Fruit fly (Drosophila melanogaster) whole organism, embryonic: ENCODE results near the gene CG44838.

Experiments used
- Bgb ChIP-seq: fragments of 200-800 bp; sonication (Bioruptor generic); IDR thresholded peaks from 2 replicates; pipeline ENCODE4 v1.3.6; 2022; ENCODE audit warnings: missing biosample characterization, missing genetic modification characterization; ENCODE audit not compliant: partially characterized antibody
- Blimp-1 ChIP-seq: fragments of 200-800 bp; sonication (Bioruptor generic); optimal IDR thresholded peaks from 3 replicates; lab custom pipeline; 2018; ENCODE audit warnings: missing biosample characterization, missing genetic modification characterization, mild to moderate bottlenecking, moderate library complexity, missing genetic modification reagents
- CG10267 ChIP-seq: fragments of 200-800 bp; sonication (Bioruptor generic); optimal IDR thresholded peaks from 2 replicates; lab custom pipeline; 2018; ENCODE audit warnings: missing biosample characterization, mild to moderate bottlenecking, missing genetic modification characterization, moderate library complexity
- CG10274 ChIP-seq: fragments of 200-800 bp; sonication (Bioruptor generic); optimal IDR thresholded peaks from 3 replicates; lab custom pipeline; 2017; ENCODE audit warnings: missing biosample characterization, mild to moderate bottlenecking, missing genetic modification characterization
- CG10462 ChIP-seq: fragments of 200-800 bp; sonication (Bioruptor generic); optimal IDR thresholded peaks from 2 replicates; lab custom pipeline; 2016; ENCODE audit warnings: missing biosample characterization, missing genetic modification characterization
- CG11696 ChIP-seq: fragments of 200-800 bp; sonication (Bioruptor generic); IDR thresholded peaks from 2 replicates; pipeline ENCODE4 v1.3.6; 2022; ENCODE audit warnings: missing biosample characterization, missing genetic modification characterization
- CG13624 ChIP-seq: fragments of 200-800 bp; sonication (Bioruptor generic); optimal IDR thresholded peaks from 2 replicates; lab custom pipeline; 2016; ENCODE audit warnings: missing biosample characterization, missing genetic modification characterization
- CG14860 ChIP-seq: fragments of 200-800 bp; sonication (Bioruptor generic); IDR thresholded peaks from 3 replicates; pipeline ENCODE4 v1.3.6; 2022; ENCODE audit warnings: missing biosample characterization, missing genetic modification characterization; ENCODE audit not compliant: partially characterized antibody
- CG1602 ChIP-seq: fragments of 200-800 bp; sonication (Bioruptor generic); optimal IDR thresholded peaks from 3 replicates; lab custom pipeline; 2016; ENCODE audit warnings: missing biosample characterization, missing genetic modification characterization
- CG33213 ChIP-seq: fragments of 200-800 bp; sonication (Bioruptor generic); optimal IDR thresholded peaks from 3 replicates; lab custom pipeline; 2016; ENCODE audit warnings: missing biosample characterization, missing genetic modification characterization
- CG34422 ChIP-seq: fragments of 200-800 bp; sonication (Bioruptor generic); IDR thresholded peaks from 3 replicates; pipeline ENCODE4 v1.3.6; 2022; ENCODE audit warnings: missing biosample characterization, missing genetic modification characterization
- CG3726 ChIP-seq: fragments of 200-800 bp; sonication (Bioruptor generic); IDR thresholded peaks from 3 replicates; pipeline ENCODE4, ENCODE4 v1.3.6; 2022; ENCODE audit warnings: missing biosample characterization, missing genetic modification characterization
- CG4404 ChIP-seq: fragments of 200-800 bp; sonication (Bioruptor generic); IDR thresholded peaks from 2 replicates; pipeline ENCODE4 v1.3.6; 2022; ENCODE audit warnings: missing biosample characterization, missing genetic modification characterization
- CG4854 ChIP-seq: fragments of 200-800 bp; sonication (Bioruptor generic); optimal IDR thresholded peaks from 2 replicates; lab custom pipeline; 2016; ENCODE audit warnings: missing biosample characterization, missing genetic modification characterization, inconsistent platforms
- CG7372 ChIP-seq: fragments of 200-800 bp; sonication (Bioruptor generic); IDR thresholded peaks from 2 replicates; pipeline ENCODE4 v1.3.6; 2022; ENCODE audit warnings: missing biosample characterization, missing genetic modification characterization
- CG8765 ChIP-seq: fragments of 200-800 bp; sonication (Bioruptor generic); IDR thresholded peaks from 2 replicates; pipeline ENCODE4 v1.3.6; 2022; ENCODE audit warnings: missing biosample characterization, missing genetic modification characterization
- CG9609 ChIP-seq: fragments of 200-800 bp; sonication (Bioruptor generic); optimal IDR thresholded peaks from 3 replicates; lab custom pipeline; 2016; ENCODE audit warnings: missing biosample characterization, missing genetic modification characterization
- CkIIα-i1 ChIP-seq: fragments of 200-800 bp; sonication (Bioruptor generic); IDR thresholded peaks from 2 replicates; pipeline ENCODE4 v1.3.6; 2022; ENCODE audit warnings: missing biosample characterization, missing genetic modification characterization
- D ChIP-seq, 2 experiments: fragments of 200-800 bp in 1 of 2; fragments of >200 bp in 1 of 2; sonication (Bioruptor generic) in 1 of 2; optimal IDR thresholded peaks; 2 replicates in 1 of 2; 3 replicates in 1 of 2; lab custom pipeline; 2017; ENCODE audit warnings: mild to moderate bottlenecking in 1 of 2, missing biosample characterization in 1 of 2, missing genetic modification characterization in 1 of 2, missing genetic modification reagents in 1 of 2
- Dll ChIP-seq: fragments of 200-800 bp; sonication (Bioruptor generic); IDR thresholded peaks from 4 replicates; pipeline ENCODE4 v1.3.6; 2022; ENCODE audit warnings: missing biosample characterization, missing genetic modification characterization; ENCODE audit not compliant: partially characterized antibody
- Doc3 ChIP-seq: fragments of 200-800 bp; sonication (Bioruptor generic); IDR thresholded peaks from 3 replicates; pipeline ENCODE4 v1.3.6; 2022; ENCODE audit warnings: missing biosample characterization, missing genetic modification characterization; ENCODE audit not compliant: partially characterized antibody
- E2f2 ChIP-seq: fragments of 200-800 bp; sonication (Bioruptor generic); IDR thresholded peaks from 2 replicates; pipeline ENCODE4 v1.3.6; 2022; ENCODE audit warnings: missing biosample characterization, missing genetic modification characterization
- Fer3 ChIP-seq: fragments of 200-800 bp; sonication (Bioruptor generic); optimal IDR thresholded peaks from 2 replicates; lab custom pipeline; 2018; ENCODE audit warnings: missing biosample characterization, mild to moderate bottlenecking, missing genetic modification characterization, moderate library complexity
- Hmx ChIP-seq: fragments of 200-800 bp; sonication (Bioruptor generic); optimal IDR thresholded peaks from 2 replicates; lab custom pipeline; 2016; ENCODE audit warnings: missing biosample characterization, missing genetic modification characterization
- Hr39 ChIP-seq: fragments of >200 bp; optimal IDR thresholded peaks from 2 replicates; lab custom pipeline; 2017
- Lpt ChIP-seq: fragments of >200 bp; optimal IDR thresholded peaks from 2 replicates; lab custom pipeline; 2018; ENCODE audit warnings: missing biosample characterization, missing genetic modification characterization
- MTF-1 ChIP-seq: fragments of 200-800 bp; sonication (Bioruptor generic); optimal IDR thresholded peaks from 2 replicates; lab custom pipeline; 2018; ENCODE audit warnings: missing biosample characterization, mild to moderate bottlenecking, missing genetic modification characterization, borderline replicate concordance
- Mad ChIP-seq: fragments of 200-800 bp; sonication (Bioruptor generic); optimal IDR thresholded peaks from 2 replicates; lab custom pipeline; 2016; ENCODE audit warnings: missing biosample characterization, missing genetic modification characterization
- Side ChIP-seq: fragments of 200-800 bp; sonication (Bioruptor generic); optimal IDR thresholded peaks from 2 replicates; lab custom pipeline; 2016; ENCODE audit warnings: missing biosample characterization, missing genetic modification characterization
- Vsx1 ChIP-seq: fragments of 200-800 bp; sonication (Bioruptor generic); optimal IDR thresholded peaks from 2 replicates; lab custom pipeline; 2017; ENCODE audit warnings: missing biosample characterization, mild to moderate bottlenecking, missing genetic modification characterization, missing genetic modification reagents
- al ChIP-seq: fragments of 200-800 bp; sonication (Bioruptor generic); IDR thresholded peaks from 2 replicates; pipeline ENCODE4 v1.3.6; 2022; ENCODE audit warnings: missing biosample characterization, missing genetic modification characterization
- chn ChIP-seq: fragments of 200-800 bp; sonication (Bioruptor generic); optimal IDR thresholded peaks from 2 replicates; lab custom pipeline; 2016; ENCODE audit warnings: missing biosample characterization, missing genetic modification characterization
- ci ChIP-seq: fragments of 200-800 bp; sonication (Bioruptor generic); IDR thresholded peaks from 3 replicates; pipeline ENCODE4 v1.3.6; 2022; ENCODE audit warnings: missing biosample characterization, missing genetic modification characterization
- disco-r ChIP-seq: fragments of 200-800 bp; sonication (Bioruptor generic); optimal IDR thresholded peaks from 2 replicates; lab custom pipeline; 2016; ENCODE audit warnings: missing biosample characterization, missing genetic modification characterization
- emc ChIP-seq: fragments of 200-800 bp; sonication (Bioruptor generic); optimal IDR thresholded peaks from 2 replicates; lab custom pipeline; 2016; ENCODE audit warnings: missing biosample characterization, missing genetic modification characterization
- gce ChIP-seq: fragments of 200-800 bp; sonication (Bioruptor generic); IDR thresholded peaks from 3 replicates; pipeline ENCODE4 v1.3.6; 2022; ENCODE audit warnings: missing biosample characterization, missing genetic modification characterization
- kay ChIP-seq: fragments of 200-800 bp; sonication (Bioruptor generic); optimal IDR thresholded peaks from 2 replicates; lab custom pipeline; 2016; ENCODE audit warnings: missing biosample characterization, missing genetic modification characterization
- klu ChIP-seq: fragments of 200-800 bp; sonication (Bioruptor generic); IDR thresholded peaks from 2 replicates; pipeline ENCODE4 v1.3.6; 2022; ENCODE audit warnings: missing biosample characterization, missing genetic modification characterization
- lab ChIP-seq: fragments of 200-800 bp; sonication (Bioruptor generic); optimal IDR thresholded peaks from 3 replicates; lab custom pipeline; 2017; ENCODE audit warnings: missing biosample characterization, missing genetic modification characterization, mild to moderate bottlenecking, moderate library complexity, missing genetic modification reagents
- nerfin-2 ChIP-seq: fragments of 200-800 bp; sonication (Bioruptor generic); IDR thresholded peaks from 2 replicates; pipeline ENCODE4 v1.3.6; 2022; ENCODE audit warnings: missing biosample characterization, missing genetic modification characterization; ENCODE audit not compliant: partially characterized antibody
- odd ChIP-seq: fragments of 200-800 bp; sonication (Bioruptor generic); optimal IDR thresholded peaks from 2 replicates; lab custom pipeline; 2017; ENCODE audit warnings: missing biosample characterization, mild to moderate bottlenecking, missing genetic modification characterization
- p53 ChIP-seq: fragments of 200-800 bp; sonication (Bioruptor generic); optimal IDR thresholded peaks from 2 replicates; lab custom pipeline; 2016; ENCODE audit warnings: missing biosample characterization, missing genetic modification characterization
- pb ChIP-seq: fragments of 200-800 bp; sonication (Bioruptor generic); optimal IDR thresholded peaks from 3 replicates; lab custom pipeline; 2016; ENCODE audit warnings: missing biosample characterization, missing genetic modification characterization
- peb ChIP-seq: fragments of 200-800 bp; sonication (Bioruptor generic); IDR thresholded peaks from 2 replicates; pipeline ENCODE4 v1.3.6; 2022; ENCODE audit warnings: missing biosample characterization, missing genetic modification characterization
- slou ChIP-seq: fragments of 200-800 bp; sonication (Bioruptor generic); optimal IDR thresholded peaks from 3 replicates; lab custom pipeline; 2016; ENCODE audit warnings: missing biosample characterization, missing genetic modification characterization
- ssp ChIP-seq: fragments of 200-800 bp; sonication (Bioruptor generic); IDR thresholded peaks from 2 replicates; pipeline ENCODE4 v1.3.6; 2022; ENCODE audit warnings: missing biosample characterization, missing genetic modification characterization
- tap ChIP-seq: fragments of 200-800 bp; optimal IDR thresholded peaks from 3 replicates; lab custom pipeline; 2019; ENCODE audit warnings: missing biosample characterization, mild to moderate bottlenecking, missing genetic modification characterization, moderate library complexity
- wek ChIP-seq: fragments of 200-800 bp; sonication (Bioruptor generic); optimal IDR thresholded peaks from 3 replicates; lab custom pipeline; 2018; ENCODE audit warnings: missing biosample characterization, mild to moderate bottlenecking, missing genetic modification characterization, moderate library complexity
- z ChIP-seq: fragments of 200-800 bp; sonication (Bioruptor generic); IDR thresholded peaks from 3 replicates; pipeline ENCODE4 v1.3.6; 2022; ENCODE audit warnings: missing biosample characterization, missing genetic modification characterization

The CG44838 gene

DNA sequence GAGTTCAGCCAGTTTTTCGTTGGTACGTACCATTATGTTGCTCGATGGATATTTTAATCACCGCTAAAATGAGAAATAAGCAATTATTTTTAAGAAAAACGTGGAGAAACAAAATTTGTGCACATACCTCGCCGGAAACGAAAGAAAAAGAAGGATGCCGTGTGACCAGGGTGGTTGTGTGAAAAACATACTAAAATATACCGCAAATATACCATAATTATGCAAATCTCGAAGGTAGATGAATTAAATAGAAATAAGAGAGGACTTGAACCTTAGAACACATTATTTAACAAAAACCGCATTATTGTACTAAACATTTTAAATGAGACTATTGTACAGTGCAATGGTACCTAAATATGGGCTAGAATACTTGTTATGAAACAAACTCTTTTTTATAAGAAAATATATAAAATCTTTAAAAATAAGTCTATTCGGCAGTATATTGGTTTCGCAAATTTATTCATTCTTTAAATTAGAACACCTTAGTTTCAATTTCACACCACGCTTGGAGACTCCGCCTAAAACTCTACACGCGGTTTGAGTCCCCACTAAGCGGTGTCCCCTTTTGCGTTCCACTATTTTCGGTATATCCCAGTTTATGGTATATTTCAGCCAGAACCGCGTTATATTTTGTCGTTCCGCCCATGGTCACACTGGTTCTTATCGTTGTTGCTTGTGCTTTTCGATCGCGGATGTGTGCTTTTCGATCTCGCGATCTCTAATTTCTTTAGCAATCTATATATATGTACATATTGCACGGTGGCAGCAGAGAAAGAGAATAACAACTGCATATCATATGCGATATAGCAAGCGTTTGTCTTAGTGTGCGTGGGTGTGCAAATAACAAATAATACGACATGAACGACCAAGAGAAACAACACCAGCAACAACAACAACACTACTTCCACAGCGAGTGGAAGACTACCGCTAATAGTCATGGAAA, 30.9 kb upstream of the CG44838 start, which contains the start of the genes RpS17 and MTF-1 (continued):
- TF ChIP-seq chn (GFP tag; lab: Kevin White, UChicago): no peak
- TF ChIP-seq tap (tag; lab: Kevin White, UChicago): peak; percentile 26
- TF ChIP-seq CG10274 (GFP tag; lab: Kevin White, UChicago): no peak
- peak; percentile 59 for TF ChIP-seq Side (GFP tag; lab: Kevin White, UChicago)
- no peak for TF ChIP-seq nerfin-2 (GFP tag; lab: Robert Waterston, UW)
- no peak for TF ChIP-seq CG14860
- peak; percentile 24 for TF ChIP-seq Fer3 (tag; lab: Kevin White, UChicago)
- no peak for TF ChIP-seq emc (GFP tag; lab: Kevin White, UChicago)
- TF ChIP-seq p53: no peak
- peak; percentile 10 for TF ChIP-seq Mad (GFP tag; lab: Kevin White, UChicago)
- TF ChIP-seq E2f2 (GFP tag; lab: Robert Waterston, UW): peak; percentile 32; the same call in 1 of the 2 replicates
- no peak for TF ChIP-seq CG3726 (GFP tag; lab: Robert Waterston, UW)
- TF ChIP-seq Blimp-1 (GFP tag; lab: Kevin White, UChicago): no peak
- no peak for TF ChIP-seq klu (GFP tag; lab: Robert Waterston, UW)
- peak; percentile 51 for TF ChIP-seq Vsx1 (GFP tag; lab: Kevin White, UChicago)
- TF ChIP-seq slou: peak; percentile 53
- TF ChIP-seq Doc3 (GFP tag; lab: Robert Waterston, UW): no peak
- no peak for TF ChIP-seq z (GFP tag; lab: Robert Waterston, UW)
- TF ChIP-seq al (GFP tag; lab: Robert Waterston, UW): no peak
- TF ChIP-seq CG10462 (GFP tag; lab: Kevin White, UChicago): no peak
- peak; percentile 93 for TF ChIP-seq MTF-1 (GFP tag; lab: Kevin White, UChicago)
- TF ChIP-seq CG4404: no peak
- TF ChIP-seq CG10267 (tag; lab: Kevin White, UChicago): peak; percentile 45
- TF ChIP-seq pb (GFP tag; lab: Kevin White, UChicago): no peak
- peak; percentile 57 for TF ChIP-seq CG33213 (GFP tag; lab: Kevin White, UChicago)
- TF ChIP-seq Lpt (GFP tag; lab: Kevin White, UChicago): no peak
- no peak for TF ChIP-seq CG4854 (GFP tag; lab: Kevin White, UChicago)
- no peak for TF ChIP-seq kay
- no peak for TF ChIP-seq Bgb (GFP tag; lab: Robert Waterston, UW)
- TF ChIP-seq CG13624 (GFP tag; lab: Kevin White, UChicago): peak; percentile 20
- no peak for TF ChIP-seq CkIIα-i1 (GFP tag; lab: Robert Waterston, UW)
- TF ChIP-seq wek: peak; percentile 98
- TF ChIP-seq ssp: no peak
- TF ChIP-seq disco-r (GFP tag; lab: Kevin White, UChicago): peak; percentile 39
- TF ChIP-seq gce: peak; percentile 51; the same call in 1 of the 3 replicates
- TF ChIP-seq Hmx: no peak
- no peak; the same call in 1 of the 2 replicates for TF ChIP-seq CG7372 (GFP tag; lab: Robert Waterston, UW)
- TF ChIP-seq peb (GFP tag; lab: Robert Waterston, UW): no peak
- peak; percentile 56; the same call in 1 of the 4 replicates for TF ChIP-seq Dll (GFP tag; lab: Robert Waterston, UW)
- TF ChIP-seq CG9609 (GFP tag; lab: Kevin White, UChicago): peak; percentile 41
- peak; percentile 62; the same call in 2 of the 3 replicates for TF ChIP-seq CG34422 (GFP tag; lab: Robert Waterston, UW)
- no peak for TF ChIP-seq D (optimal IDR thresholded peaks at IDR 0.05; lab: Kevin White, UChicago)
- no peak for TF ChIP-seq D (GFP tag; optimal IDR thresholded peaks at IDR 0.05; lab: Kevin White, UChicago)
- TF ChIP-seq ci (GFP tag; lab: Robert Waterston, UW): peak; percentile 90
- no peak for TF ChIP-seq CG1602 (GFP tag; lab: Kevin White, UChicago)
- peak; percentile 71 for TF ChIP-seq odd (GFP tag; lab: Kevin White, UChicago)
- TF ChIP-seq lab: peak; percentile 75
- TF ChIP-seq Hr39: no peak
- peak; percentile 9; the same call in 1 of the 2 replicates for TF ChIP-seq CG11696 (GFP tag; lab: Robert Waterston, UW)
- no peak for TF ChIP-seq CG8765 (GFP tag; lab: Robert Waterston, UW)
